Worm (Caenorhabditis elegans) whole organism, mixed stage, embryonic: ENCODE measurements around the gene ephx-1.

Experiments used
- bed-3 ChIP-seq: fragments of 200-800 bp; sonication (Bioruptor generic); optimal IDR thresholded peaks from 3 replicates; lab custom pipeline; 2018; ENCODE audit warnings: mild to moderate bottlenecking, missing genetic modification characterization, moderate library complexity, missing compliant biosample characterization
- blmp-1 ChIP-seq: fragments of 150-350 bp; optimal IDR thresholded peaks from 2 replicates; lab custom pipeline; 2014; ENCODE audit warnings: missing biosample characterization, missing genetic modification characterization
- ceh-39 ChIP-seq: fragments of 150-350 bp; optimal IDR thresholded peaks from 2 replicates; lab custom pipeline; 2014; ENCODE audit warnings: missing biosample characterization, missing genetic modification characterization
- ceh-43 ChIP-seq: fragments of 200-800 bp; sonication (Bioruptor generic); optimal IDR thresholded peaks from 2 replicates; lab custom pipeline; 2018; ENCODE audit warnings: mild to moderate bottlenecking, missing genetic modification characterization, moderate library complexity, missing compliant biosample characterization
- ceh-83 ChIP-seq: fragments of 200-800 bp; sonication (Bioruptor generic); optimal IDR thresholded peaks from 2 replicates; lab custom pipeline; 2018; ENCODE audit warnings: mild to moderate bottlenecking, missing genetic modification characterization, missing compliant biosample characterization
- ces-1 ChIP-seq: fragments of 150-350 bp; optimal IDR thresholded peaks from 2 replicates; lab custom pipeline; 2014; ENCODE audit warnings: missing biosample characterization, missing genetic modification reagents, missing genetic modification characterization
- cnd-1 ChIP-seq: fragments of 200-800 bp; sonication (Bioruptor generic); optimal IDR thresholded peaks from 2 replicates; lab custom pipeline; 2018; ENCODE audit warnings: mild to moderate bottlenecking, missing genetic modification characterization, missing compliant biosample characterization
- drap-1 ChIP-seq: fragments of 200-800 bp; sonication (Bioruptor generic); optimal IDR thresholded peaks from 3 replicates; lab custom pipeline; 2018; ENCODE audit warnings: mild to moderate bottlenecking, missing genetic modification characterization, missing compliant biosample characterization
- elt-1 ChIP-seq: sonication (generic microtip); optimal IDR thresholded peaks from 2 replicates; lab custom pipeline; 2017; ENCODE audit warnings: missing genetic modification characterization, mild to moderate bottlenecking, missing compliant biosample characterization, antibody characterized with exemption, moderate library complexity, borderline replicate concordance; ENCODE audit not compliant: insufficient read depth
- elt-3 ChIP-seq: fragments of 150-350 bp; optimal IDR thresholded peaks from 2 replicates; lab custom pipeline; 2014; ENCODE audit warnings: missing biosample characterization, missing genetic modification characterization
- flh-1 ChIP-seq: fragments of 200-800 bp; sonication (Bioruptor generic); optimal IDR thresholded peaks from 2 replicates; lab custom pipeline; 2018; ENCODE audit warnings: mild to moderate bottlenecking, missing genetic modification characterization, moderate library complexity, missing compliant biosample characterization
- ham-2 ChIP-seq: fragments of 200-800 bp; sonication (Bioruptor generic); optimal IDR thresholded peaks from 2 replicates; lab custom pipeline; 2018; ENCODE audit warnings: mild to moderate bottlenecking, missing genetic modification characterization, missing compliant biosample characterization
- hlh-1 ChIP-seq: fragments of 150-350 bp; optimal IDR thresholded peaks from 2 replicates; lab custom pipeline; 2014; ENCODE audit warnings: missing biosample characterization, missing genetic modification reagents, missing genetic modification characterization
- lin-13 ChIP-seq: fragments of 150-350 bp; optimal IDR thresholded peaks from 2 replicates; lab custom pipeline; 2014; ENCODE audit warnings: missing biosample characterization, missing genetic modification characterization
- lin-32 ChIP-seq: fragments of 200-800 bp; sonication (Bioruptor generic); optimal IDR thresholded peaks from 2 replicates; lab custom pipeline; 2018; ENCODE audit warnings: mild to moderate bottlenecking, missing genetic modification characterization, missing compliant biosample characterization
- lsy-2 ChIP-seq: fragments of 150-350 bp; optimal IDR thresholded peaks from 2 replicates; lab custom pipeline; 2014; ENCODE audit warnings: missing biosample characterization, missing genetic modification characterization
- mab-5 ChIP-seq: fragments of 150-350 bp; optimal IDR thresholded peaks from 2 replicates; lab custom pipeline; 2014; ENCODE audit warnings: missing biosample characterization, missing genetic modification characterization
- mep-1 ChIP-seq: fragments of 150-350 bp; optimal IDR thresholded peaks from 2 replicates; lab custom pipeline; 2017; ENCODE audit warnings: missing biosample characterization, missing genetic modification reagents, missing genetic modification characterization, inconsistent platforms
- mls-2 ChIP-seq: sonication (generic microtip); optimal IDR thresholded peaks from 2 replicates; lab custom pipeline; 2016; ENCODE audit warnings: mild to moderate bottlenecking, missing genetic modification characterization, moderate library complexity, missing compliant biosample characterization
- nhr-12 ChIP-seq: fragments of 150-350 bp; optimal IDR thresholded peaks from 2 replicates; lab custom pipeline; 2014; ENCODE audit warnings: missing biosample characterization, missing genetic modification characterization
- nhr-2 ChIP-seq: fragments of 150-350 bp; optimal IDR thresholded peaks from 2 replicates; lab custom pipeline; 2014; ENCODE audit warnings: missing biosample characterization, missing genetic modification characterization
- nhr-237 ChIP-seq: fragments of 150-350 bp; optimal IDR thresholded peaks from 2 replicates; lab custom pipeline; 2014; ENCODE audit warnings: missing biosample characterization, missing genetic modification characterization
- nhr-28 ChIP-seq: fragments of 150-350 bp; optimal IDR thresholded peaks from 2 replicates; lab custom pipeline; 2014; ENCODE audit warnings: missing biosample characterization, missing genetic modification characterization
- nhr-76 ChIP-seq: sonication (generic microtip); optimal IDR thresholded peaks from 2 replicates; lab custom pipeline; 2017; ENCODE audit warnings: missing biosample characterization, missing genetic modification characterization
- sem-2 ChIP-seq: fragments of 200-800 bp; sonication (Bioruptor generic); optimal IDR thresholded peaks from 2 replicates; lab custom pipeline; 2018; ENCODE audit warnings: mild to moderate bottlenecking, missing genetic modification characterization, missing compliant biosample characterization
- snpc-4 ChIP-seq: fragments of 150-350 bp; optimal IDR thresholded peaks from 2 replicates; lab custom pipeline; 2014; ENCODE audit warnings: missing biosample characterization, missing genetic modification characterization
- tbx-8 ChIP-seq: fragments of 200-800 bp; sonication (Bioruptor generic); optimal IDR thresholded peaks from 2 replicates; lab custom pipeline; 2018; ENCODE audit warnings: mild to moderate bottlenecking, missing genetic modification characterization, moderate library complexity, missing compliant biosample characterization
- unc-120 ChIP-seq: sonication (generic microtip); optimal IDR thresholded peaks from 2 replicates; lab custom pipeline; 2017; ENCODE audit warnings: missing genetic modification characterization, missing compliant biosample characterization; ENCODE audit not compliant: poor library complexity, severe bottlenecking
- unc-39 ChIP-seq: fragments of 150-350 bp; optimal IDR thresholded peaks from 2 replicates; lab custom pipeline; 2014; ENCODE audit warnings: missing biosample characterization, missing genetic modification characterization
- unc-62 ChIP-seq: fragments of 150-350 bp; optimal IDR thresholded peaks from 2 replicates; lab custom pipeline; 2014; ENCODE audit warnings: missing biosample characterization, missing genetic modification reagents, missing genetic modification characterization
- zip-8 ChIP-seq: fragments of 150-350 bp; optimal IDR thresholded peaks from 2 replicates; lab custom pipeline; 2014; ENCODE audit warnings: missing biosample characterization, missing genetic modification characterization
- ztf-11 ChIP-seq: fragments of 150-350 bp; optimal IDR thresholded peaks from 2 replicates; lab custom pipeline; 2014; ENCODE audit warnings: missing biosample characterization, missing genetic modification characterization

Gene ephx-1

ce11 chrII:3978198-3978597 is 26.5 kb upstream of the ephx-1 start:
- TF ChIP-seq unc-39 (tag; lab: Kevin White, UChicago), result no peak
- TF ChIP-seq snpc-4 (tag; lab: Kevin White, UChicago), result no peak
- no peak for TF ChIP-seq ztf-11
- no peak for TF ChIP-seq nhr-12 (tag; lab: Kevin White, UChicago)
- no peak for TF ChIP-seq elt-1
- TF ChIP-seq ham-2 (GFP tag; lab: Kevin White, UChicago), result no peak
- TF ChIP-seq zip-8 (tag; lab: Kevin White, UChicago), result no peak
- no peak for TF ChIP-seq nhr-76
- no peak for TF ChIP-seq ceh-39 (tag; lab: Kevin White, UChicago)
- TF ChIP-seq unc-120 (tag; lab: Kevin White, UChicago), result no peak
- TF ChIP-seq unc-62 (GFP tag; lab: Kevin White, UChicago), result no peak
- no peak for TF ChIP-seq nhr-2
- no peak for TF ChIP-seq nhr-28

ce11 chrII:3980373-3980772 is 24.3 kb upstream of the ephx-1 start:
- TF ChIP-seq unc-120 (tag; lab: Kevin White, UChicago), result no peak
- no peak for TF ChIP-seq lin-13 (tag; lab: Kevin White, UChicago)
- no peak for TF ChIP-seq elt-1
- no peak for TF ChIP-seq tbx-8 (GFP tag; lab: Kevin White, UChicago)
- no peak for TF ChIP-seq blmp-1 (tag; lab: Kevin White, UChicago)
- no peak for TF ChIP-seq lin-32 (GFP tag; lab: Kevin White, UChicago)
- no peak for TF ChIP-seq mab-5
- TF ChIP-seq nhr-2, result no peak
- no peak for TF ChIP-seq sem-2 (GFP tag; lab: Kevin White, UChicago)

- TF ChIP-seq mep-1 (no peak), blmp-1 (tag; lab: Kevin White, UChicago) (no peak), zip-8 (tag; lab: Kevin White, UChicago) (no peak), ceh-43 (GFP tag; lab: Kevin White, UChicago) (no peak), cnd-1 (tag; lab: Kevin White, UChicago) (no peak), elt-1 (no peak), unc-39 (tag; lab: Kevin White, UChicago) (no peak), drap-1 (GFP tag; lab: Kevin White, UChicago) (no peak), lsy-2 (no peak), ceh-83 (no peak), ces-1 (GFP tag; lab: Kevin White, UChicago) (no peak), mls-2 (tag; lab: Kevin White, UChicago) (no peak), bed-3 (no peak), nhr-2 (no peak), nhr-12 (tag; lab: Kevin White, UChicago) (no peak), hlh-1 (tag; lab: Kevin White, UChicago) (no peak), sem-2 (GFP tag; lab: Kevin White, UChicago) (no peak), ceh-39 (tag; lab: Kevin White, UChicago) (no peak), snpc-4 (tag; lab: Kevin White, UChicago) (no peak), elt-3 (tag; lab: Kevin White, UChicago) (no peak)
Measured at ce11 chrII:3982313-3982712, 22.4 kb upstream of the ephx-1 start, which contains the start of gene lin-31. Gene lin-31 (plus strand): TSS chrII:3982549.

ce11 chrII:3984242-3984641 is 20.5 kb upstream of the ephx-1 start:
- no peak for TF ChIP-seq unc-62 (GFP tag; lab: Kevin White, UChicago)
- no peak for TF ChIP-seq hlh-1 (tag; lab: Kevin White, UChicago)
- peak; percentile 4 for TF ChIP-seq zip-8 (tag; lab: Kevin White, UChicago)

ce11 chrII:3986906-3987305 is 17.8 kb upstream of the ephx-1 start, which contains the start of gene K10G6.5:
Gene K10G6.5 (plus strand): TSS chrII:3987250.
- TF ChIP-seq sem-2 (GFP tag; lab: Kevin White, UChicago) (no peak), zip-8 (tag; lab: Kevin White, UChicago) (no peak), nhr-12 (tag; lab: Kevin White, UChicago) (no peak), mep-1 (no peak), unc-62 (GFP tag; lab: Kevin White, UChicago) (no peak), mab-5 (no peak), ham-2 (GFP tag; lab: Kevin White, UChicago) (no peak), mls-2 (tag; lab: Kevin White, UChicago) (no peak), ceh-43 (GFP tag; lab: Kevin White, UChicago) (no peak), ceh-39 (tag; lab: Kevin White, UChicago) (no peak), bed-3 (no peak), nhr-76 (no peak), blmp-1 (tag; lab: Kevin White, UChicago) (no peak), lsy-2 (no peak), nhr-237 (tag; lab: Kevin White, UChicago) (no peak), elt-1 (no peak), lin-13 (tag; lab: Kevin White, UChicago) (no peak), flh-1 (GFP tag; lab: Kevin White, UChicago) (no peak), elt-3 (tag; lab: Kevin White, UChicago) (no peak)
- TF ChIP-seq, all 35 proteins: peak for 0
